Worm (Caenorhabditis elegans) whole organism, L1 larva: ENCODE data around the gene ubq-2.

ENCODE experiments used
- C16A3.4 ChIP-seq: fragments of 150-350 bp; optimal IDR thresholded peaks from 2 replicates; lab custom pipeline; 2014; ENCODE audit warnings: missing biosample characterization, missing genetic modification characterization
- Y116A8C.19 ChIP-seq: sonication (generic microtip); optimal IDR thresholded peaks from 2 replicates; lab custom pipeline; 2016; ENCODE audit warnings: missing compliant biosample characterization, missing genetic modification characterization, borderline replicate concordance
- aly-2 ChIP-seq: fragments of 150-350 bp; optimal IDR thresholded peaks from 2 replicates; lab custom pipeline; 2014; ENCODE audit warnings: missing biosample characterization, missing genetic modification characterization
- ama-1 ChIP-seq: fragments of 150-350 bp; optimal IDR thresholded peaks from 2 replicates; lab custom pipeline; 2014
- blmp-1 ChIP-seq: fragments of 150-350 bp; optimal IDR thresholded peaks from 2 replicates; lab custom pipeline; 2014; ENCODE audit warnings: missing biosample characterization, missing genetic modification characterization
- ceh-63 ChIP-seq: fragments of 200-800 bp; sonication (Bioruptor generic); optimal IDR thresholded peaks from 2 replicates; lab custom pipeline; 2018; ENCODE audit warnings: mild to moderate bottlenecking, missing genetic modification characterization, missing compliant biosample characterization
- ceh-8 ChIP-seq: fragments of 200-800 bp; sonication (Bioruptor generic); optimal IDR thresholded peaks from 2 replicates; lab custom pipeline; 2018; ENCODE audit warnings: mild to moderate bottlenecking, missing genetic modification characterization, moderate library complexity, missing compliant biosample characterization
- ceh-82 ChIP-seq, 3 experiments: fragments of 150-350 bp in 1 of 3; sonication (generic microtip) in 2 of 3; optimal IDR thresholded peaks; 2 replicates each; lab custom pipeline; 2014 to 2017; ENCODE audit warnings: missing biosample characterization in 3 of 3, missing genetic modification characterization in 3 of 3
- ceh-90 ChIP-seq: sonication (generic microtip); optimal IDR thresholded peaks from 2 replicates; lab custom pipeline; 2016; ENCODE audit warnings: missing genetic modification characterization, missing compliant biosample characterization
- ces-1 ChIP-seq: fragments of 150-350 bp; optimal IDR thresholded peaks from 2 replicates; lab custom pipeline; 2014; ENCODE audit warnings: missing biosample characterization, missing genetic modification reagents, missing genetic modification characterization
- dpl-1 ChIP-seq, 3 experiments: fragments of 150-350 bp in 2 of 3; sonication (generic microtip) in 1 of 3; optimal IDR thresholded peaks; 2 replicates each; lab custom pipeline; 2014 to 2017; ENCODE audit warnings: missing biosample characterization in 3 of 3, missing genetic modification characterization in 3 of 3, missing genetic modification reagents in 3 of 3
- dsc-1 ChIP-seq: sonication (generic microtip); optimal IDR thresholded peaks from 2 replicates; lab custom pipeline; 2016; ENCODE audit warnings: mild to moderate bottlenecking, missing genetic modification characterization, missing compliant biosample characterization
- efl-1 ChIP-seq, 4 experiments: fragments of 150-350 bp; optimal IDR thresholded peaks in 3 of 4; peaks in 1 of 4; 1 replicate in 1 of 4; 2 replicates in 3 of 4; lab custom pipeline; 2014; ENCODE audit warnings: missing biosample characterization in 2 of 4, missing genetic modification characterization in 2 of 4, missing genetic modification reagents in 2 of 4
- egl-27 ChIP-seq, 2 experiments: fragments of 150-350 bp in 1 of 2; sonication (generic microtip); optimal IDR thresholded peaks; 3 replicates each; lab custom pipeline; 2017 to 2018; ENCODE audit warnings: missing biosample characterization in 2 of 2, missing genetic modification characterization in 2 of 2, missing genetic modification reagents in 2 of 2
- elt-2 ChIP-seq: sonication (generic microtip); optimal IDR thresholded peaks from 2 replicates; lab custom pipeline; 2016; ENCODE audit warnings: missing genetic modification characterization, mild to moderate bottlenecking, inconsistent platforms, missing compliant biosample characterization, missing genetic modification reagents
- elt-3 ChIP-seq, 6 experiments: fragments of 150-350 bp in 1 of 6; sonication (generic microtip); optimal IDR thresholded peaks; 2 replicates each; lab custom pipeline; 2017 to 2018; ENCODE audit warnings: missing biosample characterization in 6 of 6, missing genetic modification characterization in 6 of 6, inconsistent platforms in 1 of 6
- ets-5 ChIP-seq: fragments of 200-800 bp; sonication (Bioruptor generic); IDR thresholded peaks from 2 replicates; pipeline ENCODE4 v1.3.6; 2022; ENCODE audit warnings: missing genetic modification characterization, missing compliant biosample characterization
- fkh-10 ChIP-seq: sonication (generic microtip); optimal IDR thresholded peaks from 2 replicates; lab custom pipeline; 2017; ENCODE audit warnings: missing biosample characterization, missing genetic modification reagents, missing genetic modification characterization
- fkh-4 ChIP-seq: sonication (generic microtip); optimal IDR thresholded peaks from 2 replicates; lab custom pipeline; 2016; ENCODE audit warnings: missing compliant biosample characterization, missing genetic modification characterization, borderline replicate concordance
- fos-1 ChIP-seq: fragments of 150-350 bp; optimal IDR thresholded peaks from 2 replicates; lab custom pipeline; 2014; ENCODE audit warnings: missing biosample characterization, missing genetic modification characterization
- grh-1 ChIP-seq: fragments of 200-800 bp; sonication (Bioruptor generic); IDR thresholded peaks from 2 replicates; pipeline ENCODE4 v1.3.6; 2022; ENCODE audit warnings: missing genetic modification reagents, missing genetic modification characterization, missing compliant biosample characterization
- hlh-17 ChIP-seq: fragments of 200-800 bp; sonication (Bioruptor generic); optimal IDR thresholded peaks from 2 replicates; lab custom pipeline; 2018; ENCODE audit warnings: missing genetic modification characterization, mild to moderate bottlenecking, missing compliant biosample characterization, moderate library complexity, borderline replicate concordance
- lin-13 ChIP-seq: fragments of 150-350 bp; optimal IDR thresholded peaks from 2 replicates; lab custom pipeline; 2014; ENCODE audit warnings: missing biosample characterization, missing genetic modification reagents, missing genetic modification characterization
- lin-35 ChIP-seq, 2 experiments: fragments of 150-350 bp; optimal IDR thresholded peaks; 2 replicates each; lab custom pipeline; 2014; ENCODE audit warnings: missing biosample characterization in 2 of 2, missing genetic modification characterization in 2 of 2, missing genetic modification reagents in 2 of 2
- lin-39 ChIP-seq: fragments of 150-350 bp; optimal IDR thresholded peaks from 2 replicates; lab custom pipeline; 2014; ENCODE audit warnings: missing biosample characterization, missing genetic modification reagents, missing genetic modification characterization
- lir-3 ChIP-seq: sonication (generic microtip); optimal IDR thresholded peaks from 2 replicates; lab custom pipeline; 2016; ENCODE audit warnings: mild to moderate bottlenecking, missing genetic modification characterization, moderate library complexity, missing compliant biosample characterization; ENCODE audit not compliant: poor library complexity
- mep-1 ChIP-seq: fragments of 150-350 bp; optimal IDR thresholded peaks from 2 replicates; lab custom pipeline; 2014; ENCODE audit warnings: missing biosample characterization, missing genetic modification characterization
- nhr-12 ChIP-seq: sonication (generic microtip); optimal IDR thresholded peaks from 2 replicates; lab custom pipeline; 2017; ENCODE audit warnings: missing biosample characterization, missing genetic modification characterization
- nhr-19 ChIP-seq: fragments of 200-800 bp; sonication (Bioruptor generic); conservative IDR thresholded peaks from 2 replicates; pipeline ENCODE4 v1.3.6; 2022; ENCODE audit warnings: missing genetic modification characterization, missing compliant biosample characterization
- nhr-20 ChIP-seq: sonication (generic microtip); optimal IDR thresholded peaks from 2 replicates; lab custom pipeline; 2016; ENCODE audit warnings: mild to moderate bottlenecking, missing genetic modification characterization, missing compliant biosample characterization
- nhr-237 ChIP-seq: fragments of 150-350 bp; optimal IDR thresholded peaks from 2 replicates; lab custom pipeline; 2014; ENCODE audit warnings: missing biosample characterization, missing genetic modification characterization
- nhr-28 ChIP-seq: fragments of 150-350 bp; optimal IDR thresholded peaks from 2 replicates; lab custom pipeline; 2014; ENCODE audit warnings: missing biosample characterization, missing genetic modification characterization
- nhr-71 ChIP-seq: sonication (generic microtip); optimal IDR thresholded peaks from 2 replicates; lab custom pipeline; 2016; ENCODE audit warnings: mild to moderate bottlenecking, missing genetic modification characterization, moderate library complexity, missing compliant biosample characterization
- nhr-77 ChIP-seq: fragments of 150-350 bp; optimal IDR thresholded peaks from 2 replicates; lab custom pipeline; 2014; ENCODE audit warnings: missing biosample characterization, missing genetic modification characterization
- nhr-84 ChIP-seq: sonication (generic microtip); optimal IDR thresholded peaks from 2 replicates; lab custom pipeline; 2017; ENCODE audit warnings: missing biosample characterization, missing genetic modification characterization
- nhr-85 ChIP-seq: sonication (generic microtip); peaks from one replicate; lab custom pipeline; 2016; ENCODE audit warnings: missing genetic modification characterization, inconsistent platforms, missing compliant biosample characterization
- nhr-90 ChIP-seq: sonication (generic microtip); optimal IDR thresholded peaks from 2 replicates; lab custom pipeline; 2016; ENCODE audit warnings: mild to moderate bottlenecking, missing genetic modification characterization, missing compliant biosample characterization; ENCODE audit not compliant: poor library complexity
- pax-3 ChIP-seq: fragments of 200-800 bp; sonication (Bioruptor generic); optimal IDR thresholded peaks from 2 replicates; lab custom pipeline; 2018; ENCODE audit warnings: mild to moderate bottlenecking, missing genetic modification characterization, moderate library complexity, missing compliant biosample characterization
- pqm-1 ChIP-seq: sonication (generic microtip); optimal IDR thresholded peaks from 3 replicates; lab custom pipeline; 2017; ENCODE audit warnings: missing biosample characterization, missing genetic modification characterization
- skn-1 ChIP-seq: fragments of 150-350 bp; optimal IDR thresholded peaks from 2 replicates; lab custom pipeline; 2014; ENCODE audit warnings: missing biosample characterization, missing genetic modification characterization
- snpc-4 ChIP-seq: fragments of 150-350 bp; optimal IDR thresholded peaks from 2 replicates; lab custom pipeline; 2014; ENCODE audit warnings: missing biosample characterization, missing genetic modification characterization
- snu-23 ChIP-seq: sonication (generic microtip); optimal IDR thresholded peaks from 2 replicates; lab custom pipeline; 2016; ENCODE audit warnings: missing genetic modification characterization, missing compliant biosample characterization
- sup-37 ChIP-seq: fragments of 200-800 bp; sonication (Bioruptor generic); optimal IDR thresholded peaks from 2 replicates; lab custom pipeline; 2018; ENCODE audit warnings: mild to moderate bottlenecking, missing genetic modification characterization, missing compliant biosample characterization
- swsn-7 ChIP-seq: sonication (generic microtip); optimal IDR thresholded peaks from 2 replicates; lab custom pipeline; 2016; ENCODE audit warnings: missing genetic modification characterization, missing compliant biosample characterization
- tbx-2 ChIP-seq: sonication (generic microtip); optimal IDR thresholded peaks from 2 replicates; lab custom pipeline; 2016; ENCODE audit warnings: missing genetic modification characterization, missing compliant biosample characterization
- tlp-1 ChIP-seq: fragments of 150-350 bp; optimal IDR thresholded peaks from 2 replicates; lab custom pipeline; 2014; ENCODE audit warnings: missing biosample characterization, missing genetic modification characterization
- unc-86 ChIP-seq: sonication (generic microtip); optimal IDR thresholded peaks from 2 replicates; lab custom pipeline; 2016; ENCODE audit warnings: missing genetic modification characterization, missing compliant biosample characterization
- unc-98 ChIP-seq: fragments of 200-800 bp; sonication (Bioruptor generic); IDR thresholded peaks from 2 replicates; pipeline ENCODE4 v1.3.6; 2022; ENCODE audit warnings: missing genetic modification characterization, missing compliant biosample characterization
- xbp-1 ChIP-seq: sonication (generic microtip); optimal IDR thresholded peaks from 2 replicates; lab custom pipeline; 2016; ENCODE audit warnings: missing genetic modification characterization, missing compliant biosample characterization
- zip-4 ChIP-seq: fragments of 200-800 bp; sonication (Bioruptor generic); optimal IDR thresholded peaks from 2 replicates; lab custom pipeline; 2018; ENCODE audit warnings: mild to moderate bottlenecking, missing genetic modification characterization, moderate library complexity, missing compliant biosample characterization
- ztf-4 ChIP-seq: fragments of 150-350 bp; optimal IDR thresholded peaks from 2 replicates; lab custom pipeline; 2014; ENCODE audit warnings: missing biosample characterization, missing genetic modification characterization

Gene ubq-2

ce11 chrIII:12978473-12979174 lies at the start of gene ubq-2, which contains the start of gene frg-1:
Gene ubq-2, minus strand, starts transcription at chrIII:12978523.
Gene frg-1, plus strand, starts transcription at chrIII:12979162.
- peak; percentile 83 to 91 for TF ChIP-seq lin-35 (GFP tag; optimal IDR thresholded peaks at IDR 0.05; lab: Kevin White, UChicago)
- peak; percentile 78 to 84 (median 84) for TF ChIP-seq dpl-1 (GFP tag; optimal IDR thresholded peaks at IDR 0.05; lab: Kevin White, UChicago)
- peak; percentile 86 for TF ChIP-seq nhr-90 (tag; lab: Kevin White, UChicago)
- TF ChIP-seq ztf-4 (tag; lab: Kevin White, UChicago) = peak; percentile 68
- no peak for TF ChIP-seq ces-1
- TF ChIP-seq grh-1 (GFP tag; lab: Robert Waterston, UW) = peak; percentile 78
- TF ChIP-seq unc-98 (GFP tag; lab: Robert Waterston, UW) = no peak
- TF ChIP-seq fkh-10 (GFP tag; lab: Kevin White, UChicago) = peak; percentile 48
- no peak for TF ChIP-seq pqm-1
- TF ChIP-seq C16A3.4 (tag; lab: Kevin White, UChicago) = peak; percentile 87
- TF ChIP-seq ceh-82 (tag; optimal IDR thresholded peaks at IDR 0.05; lab: Kevin White, UChicago) = peak; percentile 91 to 98 (median 93)
- TF ChIP-seq nhr-20 = peak; percentile 86
- peak; percentile 81 for TF ChIP-seq blmp-1 (tag; lab: Kevin White, UChicago)
- TF ChIP-seq ets-5 (GFP tag; lab: Robert Waterston, UW) = no peak
- TF ChIP-seq nhr-71 (tag; lab: Kevin White, UChicago) = peak; percentile 93
- peak; percentile 89 for TF ChIP-seq xbp-1
- no peak for TF ChIP-seq hlh-17 (GFP tag; lab: Kevin White, UChicago)
- no peak for TF ChIP-seq lir-3 (tag; lab: Kevin White, UChicago)
- TF ChIP-seq ama-1 (lab: Kevin White, UChicago) = peak; percentile 26
- peak; percentile 69 for TF ChIP-seq zip-4 (GFP tag; lab: Kevin White, UChicago)
- TF ChIP-seq skn-1 = peak; percentile 60
- peak in 3 of 6 experiments; percentile 2 to 78 (median 76) for TF ChIP-seq elt-3 (tag; optimal IDR thresholded peaks at IDR 0.05; lab: Kevin White, UChicago)
- TF ChIP-seq unc-86 = peak; percentile 86
- peak; percentile 64 for TF ChIP-seq pax-3
- peak; percentile 82 for TF ChIP-seq mep-1 (tag; lab: Kevin White, UChicago)
- TF ChIP-seq nhr-84 = no peak
- peak; percentile 88 to 91 for TF ChIP-seq efl-1 (optimal IDR thresholded peaks at IDR 0.05; lab: Kevin White, UChicago)
- TF ChIP-seq efl-1 (GFP tag; optimal IDR thresholded peaks at IDR 0.05 in 1 of 2; lab: Kevin White, UChicago) = peak; percentile 82 to 98
- no peak for TF ChIP-seq ceh-90 (tag; lab: Kevin White, UChicago)
- peak; percentile 91 for TF ChIP-seq tbx-2 (tag; lab: Kevin White, UChicago)
- TF ChIP-seq snu-23 = peak; percentile 97
- peak; percentile 93 for TF ChIP-seq nhr-85 (tag; lab: Kevin White, UChicago)
- TF ChIP-seq Y116A8C.19 = no peak
- TF ChIP-seq dsc-1 (tag; lab: Kevin White, UChicago) = peak; percentile 93
- TF ChIP-seq fos-1 (tag; lab: Kevin White, UChicago) = peak; percentile 85
- no peak for TF ChIP-seq nhr-237
- TF ChIP-seq elt-2 (tag; lab: Kevin White, UChicago) = peak; percentile 61
- peak; percentile 44 for TF ChIP-seq sup-37
- TF ChIP-seq fkh-4 = peak; percentile 35
- peak; percentile 85 for TF ChIP-seq nhr-19 (GFP tag; lab: Robert Waterston, UW)
- peak; percentile 71 for TF ChIP-seq lin-39 (tag; lab: Kevin White, UChicago)
- no peak for TF ChIP-seq nhr-12 (tag; lab: Kevin White, UChicago)
- no peak for TF ChIP-seq tlp-1 (tag; lab: Kevin White, UChicago)
- peak; percentile 93 for TF ChIP-seq swsn-7 (tag; lab: Kevin White, UChicago)
- TF ChIP-seq lin-13 = peak; percentile 88
- no peak for TF ChIP-seq nhr-28
- TF ChIP-seq nhr-77 (tag; lab: Kevin White, UChicago) = peak; percentile 79
- TF ChIP-seq ceh-8 (GFP tag; lab: Kevin White, UChicago) = peak; percentile 49
- peak; percentile 45 for TF ChIP-seq snpc-4
- no peak for TF ChIP-seq ceh-63 (GFP tag; lab: Kevin White, UChicago)
- no peak for TF ChIP-seq egl-27 (tag; optimal IDR thresholded peaks at IDR 0.05; lab: Kevin White, UChicago)
- TF ChIP-seq aly-2 (tag; lab: Kevin White, UChicago) = peak; percentile 84
